Fruit fly (Drosophila melanogaster) whole organism, embryonic: Measurements from ENCODE around the gene CG7653.

Experiments
- B-H1 ChIP-seq: fragments of 200-800 bp; sonication (Bioruptor generic); IDR thresholded peaks from 3 replicates; pipeline ENCODE4 v1.3.6; 2022; ENCODE audit warnings: missing biosample characterization, missing genetic modification characterization
- CG10267 ChIP-seq: fragments of 200-800 bp; sonication (Bioruptor generic); optimal IDR thresholded peaks from 2 replicates; lab custom pipeline; 2018; ENCODE audit warnings: missing biosample characterization, mild to moderate bottlenecking, missing genetic modification characterization, moderate library complexity
- CG10979 ChIP-seq: fragments of 200-800 bp; sonication (Bioruptor generic); optimal IDR thresholded peaks from 2 replicates; lab custom pipeline; 2018; ENCODE audit warnings: missing biosample characterization, mild to moderate bottlenecking, missing genetic modification characterization, moderate library complexity
- CG12769 ChIP-seq: fragments of 200-800 bp; sonication (Bioruptor generic); optimal IDR thresholded peaks from 2 replicates; lab custom pipeline; 2019; ENCODE audit warnings: missing biosample characterization, mild to moderate bottlenecking, missing genetic modification characterization, moderate library complexity
- CG14667 ChIP-seq: fragments of 200-800 bp; sonication (Bioruptor generic); IDR thresholded peaks from 2 replicates; pipeline ENCODE4 v1.3.6; 2022; ENCODE audit warnings: missing biosample characterization, missing genetic modification characterization
- CG16779 ChIP-seq: fragments of 200-800 bp; sonication (Bioruptor generic); IDR thresholded peaks from 2 replicates; pipeline ENCODE4 v1.3.6; 2022; ENCODE audit warnings: missing biosample characterization, missing genetic modification characterization
- CG17385 ChIP-seq: fragments of 200-800 bp; sonication (Bioruptor generic); optimal IDR thresholded peaks from 3 replicates; lab custom pipeline; 2018; ENCODE audit warnings: missing biosample characterization, mild to moderate bottlenecking, missing genetic modification characterization
- CG30403 ChIP-seq: fragments of 200-800 bp; sonication (Bioruptor generic); optimal IDR thresholded peaks from 3 replicates; lab custom pipeline; 2016; ENCODE audit warnings: missing biosample characterization, missing genetic modification characterization
- CG30431 ChIP-seq: fragments of 200-800 bp; sonication (Bioruptor generic); optimal IDR thresholded peaks from 2 replicates; lab custom pipeline; 2017; ENCODE audit warnings: missing biosample characterization, missing genetic modification characterization
- CG3163 ChIP-seq: fragments of 200-800 bp; sonication (Bioruptor generic); optimal IDR thresholded peaks from 3 replicates; lab custom pipeline; 2016; ENCODE audit warnings: missing biosample characterization, missing genetic modification characterization
- CG32772 ChIP-seq: fragments of 200-800 bp; sonication (Bioruptor generic); IDR thresholded peaks from 2 replicates; pipeline ENCODE4 v1.3.6; 2022; ENCODE audit warnings: missing biosample characterization, missing genetic modification characterization
- CG3847 ChIP-seq: fragments of 200-800 bp; sonication (Bioruptor generic); IDR thresholded peaks from 2 replicates; pipeline ENCODE4 v1.3.6; 2022; ENCODE audit warnings: missing biosample characterization, missing genetic modification characterization
- CG4424 ChIP-seq: fragments of 200-800 bp; sonication (Bioruptor generic); optimal IDR thresholded peaks from 3 replicates; lab custom pipeline; 2016; ENCODE audit warnings: missing biosample characterization, missing genetic modification characterization
- CG7556 ChIP-seq: fragments of 200-800 bp; sonication (Bioruptor generic); optimal IDR thresholded peaks from 2 replicates; lab custom pipeline; 2017; ENCODE audit warnings: missing biosample characterization, mild to moderate bottlenecking, missing genetic modification characterization
- CG9215 ChIP-seq: fragments of 200-800 bp; sonication (Bioruptor generic); IDR thresholded peaks from 2 replicates; pipeline ENCODE4 v1.3.6; 2022; ENCODE audit warnings: missing biosample characterization, missing genetic modification characterization
- CkIIα-i1 ChIP-seq: fragments of 200-800 bp; sonication (Bioruptor generic); IDR thresholded peaks from 2 replicates; pipeline ENCODE4 v1.3.6; 2022; ENCODE audit warnings: missing biosample characterization, missing genetic modification characterization
- Doc3 ChIP-seq: fragments of 200-800 bp; sonication (Bioruptor generic); IDR thresholded peaks from 3 replicates; pipeline ENCODE4 v1.3.6; 2022; ENCODE audit warnings: missing biosample characterization, missing genetic modification characterization; ENCODE audit not compliant: partially characterized antibody
- E2f1 ChIP-seq: fragments of 200-800 bp; sonication (Bioruptor generic); IDR thresholded peaks from 2 replicates; pipeline ENCODE4 v1.3.6; 2022; ENCODE audit warnings: missing biosample characterization, missing genetic modification characterization
- ERR ChIP-seq: fragments of 200-800 bp; sonication (Bioruptor generic); optimal IDR thresholded peaks from 2 replicates; lab custom pipeline; 2016; ENCODE audit warnings: missing biosample characterization, missing genetic modification characterization
- Fer2 ChIP-seq: fragments of 200-800 bp; sonication (Bioruptor generic); optimal IDR thresholded peaks from 2 replicates; lab custom pipeline; 2018; ENCODE audit warnings: missing biosample characterization, mild to moderate bottlenecking, missing genetic modification characterization, moderate library complexity
- HLH4C ChIP-seq: fragments of 200-800 bp; sonication (Bioruptor generic); IDR thresholded peaks from 3 replicates; pipeline ENCODE4 v1.3.6; 2022; ENCODE audit warnings: missing biosample characterization, missing genetic modification characterization; ENCODE audit not compliant: partially characterized antibody
- HmgD ChIP-seq: fragments of 200-800 bp; sonication (Bioruptor generic); optimal IDR thresholded peaks from 3 replicates; lab custom pipeline; 2016; ENCODE audit warnings: missing biosample characterization, missing genetic modification characterization
- Lpt ChIP-seq: fragments of >200 bp; optimal IDR thresholded peaks from 2 replicates; lab custom pipeline; 2018; ENCODE audit warnings: missing biosample characterization, missing genetic modification characterization
- MBD-R2 ChIP-seq: fragments of 200-800 bp; sonication (Bioruptor generic); IDR thresholded peaks from 2 replicates; pipeline ENCODE4 v1.3.6; 2022; ENCODE audit warnings: missing biosample characterization, missing genetic modification characterization
- Mrtf ChIP-seq: fragments of 200-800 bp; sonication (Bioruptor generic); IDR thresholded peaks from 3 replicates; pipeline ENCODE4 v1.3.6; 2022; ENCODE audit warnings: missing biosample characterization, missing genetic modification characterization
- Ssrp ChIP-seq: fragments of 200-800 bp; sonication (Bioruptor generic); optimal IDR thresholded peaks from 2 replicates; lab custom pipeline; 2018; ENCODE audit warnings: missing biosample characterization, mild to moderate bottlenecking, missing genetic modification characterization, moderate library complexity
- Usf ChIP-seq: fragments of 200-800 bp; sonication (Bioruptor generic); optimal IDR thresholded peaks from 2 replicates; lab custom pipeline; 2017; ENCODE audit warnings: missing genotype, missing biosample characterization, missing genetic modification characterization
- aop ChIP-seq: fragments of 200-800 bp; sonication (Bioruptor generic); IDR thresholded peaks from 2 replicates; pipeline ENCODE4 v1.3.6; 2022; ENCODE audit warnings: missing biosample characterization, missing genetic modification characterization
- crol ChIP-seq: fragments of 200-800 bp; sonication (Bioruptor generic); IDR thresholded peaks from 2 replicates; pipeline ENCODE4 v1.3.6; 2022; ENCODE audit warnings: missing biosample characterization, missing genetic modification characterization
- ewg ChIP-seq: fragments of 200-800 bp; sonication (Bioruptor generic); optimal IDR thresholded peaks from 3 replicates; lab custom pipeline; 2017; ENCODE audit warnings: mild to moderate bottlenecking, missing biosample characterization, missing genetic modification reagents, missing genetic modification characterization
- eyg ChIP-seq: fragments of 200-800 bp; sonication (Bioruptor generic); optimal IDR thresholded peaks from 3 replicates; lab custom pipeline; 2016; ENCODE audit warnings: missing biosample characterization, missing genetic modification characterization
- hbn ChIP-seq: fragments of 200-800 bp; sonication (Bioruptor generic); IDR thresholded peaks from 2 replicates; pipeline ENCODE4 v1.3.6; 2022; ENCODE audit warnings: missing biosample characterization, missing genetic modification characterization; ENCODE audit not compliant: partially characterized antibody
- jing ChIP-seq: fragments of 200-800 bp; sonication (Bioruptor generic); optimal IDR thresholded peaks from 2 replicates; lab custom pipeline; 2018; ENCODE audit warnings: missing biosample characterization, mild to moderate bottlenecking, missing genetic modification characterization
- ken ChIP-seq: fragments of 200-800 bp; sonication (Bioruptor generic); IDR thresholded peaks from 3 replicates; pipeline ENCODE4 v1.3.6; 2022; ENCODE audit warnings: missing biosample characterization, missing genetic modification characterization
- mam ChIP-seq: fragments of 200-800 bp; sonication (Bioruptor generic); optimal IDR thresholded peaks from 3 replicates; lab custom pipeline; 2016; ENCODE audit warnings: missing biosample characterization, missing genetic modification characterization
- nerfin-1 ChIP-seq: fragments of 200-800 bp; sonication (Bioruptor generic); optimal IDR thresholded peaks from 3 replicates; lab custom pipeline; 2019; ENCODE audit warnings: missing biosample characterization, mild to moderate bottlenecking, missing genetic modification characterization, moderate library complexity
- nmo ChIP-seq: fragments of 200-800 bp; sonication (Bioruptor generic); optimal IDR thresholded peaks from 2 replicates; lab custom pipeline; 2018; ENCODE audit warnings: missing biosample characterization, mild to moderate bottlenecking, missing genetic modification characterization, moderate library complexity
- odd ChIP-seq: fragments of 200-800 bp; sonication (Bioruptor generic); optimal IDR thresholded peaks from 2 replicates; lab custom pipeline; 2017; ENCODE audit warnings: missing biosample characterization, mild to moderate bottlenecking, missing genetic modification characterization
- p53 ChIP-seq: fragments of 200-800 bp; sonication (Bioruptor generic); optimal IDR thresholded peaks from 2 replicates; lab custom pipeline; 2016; ENCODE audit warnings: missing biosample characterization, missing genetic modification characterization
- pb ChIP-seq: fragments of 200-800 bp; sonication (Bioruptor generic); optimal IDR thresholded peaks from 3 replicates; lab custom pipeline; 2016; ENCODE audit warnings: missing biosample characterization, missing genetic modification characterization
- phol ChIP-seq: fragments of 200-800 bp; sonication (Bioruptor generic); optimal IDR thresholded peaks from 3 replicates; lab custom pipeline; 2018; ENCODE audit warnings: missing biosample characterization, mild to moderate bottlenecking, missing genetic modification characterization, moderate library complexity
- prd ChIP-seq, 3 experiments: fragments of >200 bp in 2 of 3; fragments of 200-800 bp in 1 of 3; sonication (Bioruptor generic) in 1 of 3; optimal IDR thresholded peaks in 2 of 3; IDR thresholded peaks in 1 of 3; 2 replicates in 2 of 3; 3 replicates in 1 of 3; pipeline versions ENCODE4 v1.3.6 to Lab custom; 2017 to 2022; ENCODE audit warnings: missing biosample characterization in 1 of 3, missing genetic modification characterization in 1 of 3
- row ChIP-seq: fragments of 200-800 bp; sonication (Bioruptor generic); IDR thresholded peaks from 3 replicates; pipeline ENCODE4 v1.3.6; 2022; ENCODE audit warnings: missing biosample characterization, missing genetic modification characterization
- salm ChIP-seq: fragments of 200-800 bp; sonication (Bioruptor generic); optimal IDR thresholded peaks from 2 replicates; lab custom pipeline; 2018; ENCODE audit warnings: missing biosample characterization, mild to moderate bottlenecking, missing genetic modification characterization
- seq ChIP-seq: fragments of 200-800 bp; sonication (Bioruptor generic); IDR thresholded peaks from 2 replicates; pipeline ENCODE4 v1.3.6; 2022; ENCODE audit warnings: missing biosample characterization, missing genetic modification characterization
- sqz ChIP-seq: fragments of 200-800 bp; sonication (Bioruptor generic); optimal IDR thresholded peaks from 3 replicates; lab custom pipeline; 2018; ENCODE audit warnings: missing biosample characterization, mild to moderate bottlenecking, missing genetic modification characterization
- tup ChIP-seq: fragments of 200-800 bp; sonication (Bioruptor generic); optimal IDR thresholded peaks from 2 replicates; lab custom pipeline; 2016; ENCODE audit warnings: missing biosample characterization, mild to moderate bottlenecking, missing genetic modification characterization, moderate library complexity
- unc-4 ChIP-seq: fragments of 200-800 bp; sonication (Bioruptor generic); IDR thresholded peaks from 2 replicates; pipeline ENCODE4 v1.3.6; 2022; ENCODE audit warnings: missing biosample characterization, missing genetic modification characterization; ENCODE audit not compliant: partially characterized antibody
- zf30C ChIP-seq: fragments of 200-800 bp; sonication (Bioruptor generic); optimal IDR thresholded peaks from 3 replicates; lab custom pipeline; 2018; ENCODE audit warnings: missing biosample characterization, mild to moderate bottlenecking, missing genetic modification characterization

Gene CG7653

dm6 chr2L:15910937-15911590 lies 31.1 kb upstream of the CG7653 start (continued):
- peak; percentile 98 for TF ChIP-seq CG30403 (GFP tag; lab: Kevin White, UChicago)
- TF ChIP-seq Lpt (GFP tag; lab: Kevin White, UChicago): no peak
- TF ChIP-seq sqz (GFP tag; lab: Kevin White, UChicago): peak; percentile 92
- TF ChIP-seq CG16779 (GFP tag; lab: Robert Waterston, UW): peak; percentile 70; the same call in 1 of the 2 replicates
- peak; percentile 90 for TF ChIP-seq CG9215 (GFP tag; lab: Robert Waterston, UW)
- TF ChIP-seq aop (GFP tag; lab: Robert Waterston, UW): peak; percentile 9
- TF ChIP-seq eyg: peak; percentile 87
- peak; percentile 98 for TF ChIP-seq Ssrp (tag; lab: Kevin White, UChicago)
- TF ChIP-seq B-H1 (GFP tag; lab: Robert Waterston, UW): peak; percentile 94
- peak; percentile 90 for TF ChIP-seq CG10267
- peak; percentile 96 for TF ChIP-seq CG7556
- TF ChIP-seq HLH4C (GFP tag; lab: Robert Waterston, UW): peak; percentile 18
- peak; percentile 96 for TF ChIP-seq CG4424 (GFP tag; lab: Kevin White, UChicago)
- TF ChIP-seq CG30431 (GFP tag; lab: Kevin White, UChicago): peak; percentile 94
- peak; percentile 98 for TF ChIP-seq row (GFP tag; lab: Robert Waterston, UW)
- peak; percentile 96 for TF ChIP-seq nmo
- TF ChIP-seq Doc3 (GFP tag; lab: Robert Waterston, UW): no peak
- 0 out of 2 replicates have a peak, but pooled peaks have one; percentile 2 for TF ChIP-seq hbn (GFP tag; lab: Robert Waterston, UW)
- peak; percentile 93 for TF ChIP-seq Mrtf (GFP tag; lab: Robert Waterston, UW)
- TF ChIP-seq p53 (GFP tag; lab: Kevin White, UChicago): peak; percentile 91
- peak; percentile 95 for TF ChIP-seq CG10979 (tag; lab: Kevin White, UChicago)
- peak; percentile 97 for TF ChIP-seq jing
- TF ChIP-seq unc-4 (GFP tag; lab: Robert Waterston, UW): no peak
- peak; percentile 92 for TF ChIP-seq nerfin-1 (tag; lab: Kevin White, UChicago)
- TF ChIP-seq CkIIα-i1 (GFP tag; lab: Robert Waterston, UW): peak; percentile 88
- peak; percentile 85 for TF ChIP-seq Usf (GFP tag; lab: Kevin White, UChicago)
- TF ChIP-seq CG3163 (GFP tag; lab: Kevin White, UChicago): peak; percentile 79
- no peak for TF ChIP-seq prd (optimal IDR thresholded peaks at IDR 0.05; lab: Kevin White, UChicago)
- TF ChIP-seq prd (GFP tag; IDR thresholded peaks at IDR 0.05; lab: Robert Waterston, UW): peak; percentile 96
- peak; percentile 94 for TF ChIP-seq CG17385 (GFP tag; lab: Kevin White, UChicago)
- TF ChIP-seq ERR: peak; percentile 87
- TF ChIP-seq E2f1 (GFP tag; lab: Robert Waterston, UW): peak; percentile 95
- peak; percentile 99 for TF ChIP-seq CG12769
- peak; percentile 93 for TF ChIP-seq pb (GFP tag; lab: Kevin White, UChicago)
- peak; percentile 8; the same call in 1 of the 2 replicates for TF ChIP-seq crol (GFP tag; lab: Robert Waterston, UW)
- TF ChIP-seq ken: peak; percentile 93
- TF ChIP-seq Fer2 (tag; lab: Kevin White, UChicago): peak; percentile 87
- TF ChIP-seq tup (GFP tag; lab: Kevin White, UChicago): peak; percentile 84
- TF ChIP-seq HmgD: peak; percentile 76
- no peak for TF ChIP-seq zf30C (GFP tag; lab: Kevin White, UChicago)
- TF ChIP-seq CG14667 (GFP tag; lab: Robert Waterston, UW): peak; percentile 92
- TF ChIP-seq seq (GFP tag; lab: Robert Waterston, UW): peak; percentile 98
- peak; percentile 95 for TF ChIP-seq mam (GFP tag; lab: Kevin White, UChicago)
- peak; percentile 85 for TF ChIP-seq MBD-R2 (GFP tag; lab: Robert Waterston, UW)
- peak; percentile 95 for TF ChIP-seq phol (tag; lab: Kevin White, UChicago)
- peak; percentile 92 for TF ChIP-seq salm
- peak; percentile 96 for TF ChIP-seq odd (GFP tag; lab: Kevin White, UChicago)
- peak; percentile 97 for TF ChIP-seq CG32772 (GFP tag; lab: Robert Waterston, UW)
- TF ChIP-seq ewg (GFP tag; lab: Kevin White, UChicago): peak; percentile 94
- peak; percentile 96 for TF ChIP-seq CG3847 (GFP tag; lab: Robert Waterston, UW)
